Worm (Caenorhabditis elegans) whole organism, L3 larva: Measurements from ENCODE around the gene daf-12.

Experiments
- R02D3.7 ChIP-seq: fragments of 150-350 bp; optimal IDR thresholded peaks from 2 replicates; lab custom pipeline; 2014; ENCODE audit warnings: missing biosample characterization, missing genetic modification characterization
- ZK546.5 ChIP-seq: sonication (generic microtip); optimal IDR thresholded peaks from 2 replicates; lab custom pipeline; 2017; ENCODE audit warnings: missing biosample characterization, missing genetic modification characterization
- ama-1 ChIP-seq: fragments of 150-350 bp; optimal IDR thresholded peaks from 2 replicates; lab custom pipeline; 2018
- nhr-11 ChIP-seq: fragments of 150-350 bp; optimal IDR thresholded peaks from 2 replicates; lab custom pipeline; 2014; ENCODE audit warnings: missing biosample characterization, missing genetic modification characterization
- nhr-237 ChIP-seq: fragments of 150-350 bp; optimal IDR thresholded peaks from 2 replicates; lab custom pipeline; 2014; ENCODE audit warnings: missing biosample characterization, missing genetic modification characterization
- snpc-4 ChIP-seq: fragments of 150-350 bp; optimal IDR thresholded peaks from 2 replicates; lab custom pipeline; 2014; ENCODE audit warnings: missing biosample characterization, missing genetic modification characterization
- ztf-11 ChIP-seq: fragments of 150-350 bp; optimal IDR thresholded peaks from 2 replicates; lab custom pipeline; 2014; ENCODE audit warnings: missing biosample characterization, missing genetic modification characterization

ce11 chrX:10664759-10665158 is 29.1 kb downstream of the daf-12 start:
- TF ChIP-seq ZK546.5 (tag; lab: Kevin White, UChicago) = no peak
- no peak for TF ChIP-seq nhr-11 (tag; lab: Kevin White, UChicago)
- no peak for TF ChIP-seq snpc-4 (tag; lab: Kevin White, UChicago)
- no peak for TF ChIP-seq nhr-237 (tag; lab: Kevin White, UChicago)
- TF ChIP-seq ama-1 = no peak
- TF ChIP-seq ztf-11 (tag; lab: Kevin White, UChicago) = no peak
- TF ChIP-seq R02D3.7 (tag; lab: Kevin White, UChicago) = no peak
